Fruit fly (Drosophila melanogaster): ENCODE data around the gene Ranbp21.

DNA sequence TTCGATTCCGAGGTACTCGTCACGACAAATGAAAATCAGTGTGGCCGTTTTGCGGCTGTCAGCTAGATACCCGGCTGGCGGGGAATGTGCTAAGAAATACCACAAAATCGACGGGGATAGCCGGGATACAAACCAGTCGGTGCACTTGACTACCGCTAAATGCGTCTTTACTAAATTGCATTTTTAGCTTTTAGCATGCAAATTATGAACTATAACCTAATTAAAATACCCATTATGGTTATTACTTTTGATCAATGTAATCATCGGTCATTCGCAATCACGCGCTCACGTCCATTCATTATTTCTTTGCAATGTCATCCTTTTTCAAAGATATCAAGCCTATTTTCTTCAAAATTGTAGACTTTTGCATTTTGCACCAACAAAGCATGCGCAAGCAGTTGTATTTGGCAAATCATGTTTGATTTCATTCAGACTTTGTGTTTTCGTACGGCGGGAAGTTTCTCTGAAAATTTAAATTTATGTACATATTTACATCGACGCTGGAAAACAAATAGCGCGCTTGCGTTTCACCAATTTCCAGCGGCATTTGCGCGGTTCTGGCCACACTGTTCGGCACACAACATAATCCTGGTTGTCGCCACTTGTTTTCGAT lies 13.6 kb downstream of the Ranbp21 start, which contains the start of gene Rcd-1:
- no peak for TF ChIP-seq CG15011 (GFP tag; optimal IDR thresholded peaks at IDR 0.05)
- TF ChIP-seq GATAe (GFP tag; conservative IDR thresholded peaks at IDR 0.05) = no peak
- no peak for TF ChIP-seq CG6175 (GFP tag; IDR thresholded peaks at IDR 0.05)
- no peak for TF ChIP-seq danr (GFP tag; IDR thresholded peaks at IDR 0.05)

Measured in whole organism, embryonic.